Worm (Caenorhabditis elegans) whole organism, L4/young adult: ENCODE results near the gene R160.4.

Experiments
- W03F9.2 ChIP-seq: fragments of 150-350 bp; optimal IDR thresholded peaks from 2 replicates; lab custom pipeline; 2014; ENCODE audit warnings: missing biosample characterization, missing genetic modification characterization
- dao-5 ChIP-seq: sonication (generic microtip); optimal IDR thresholded peaks from 2 replicates; lab custom pipeline; 2016; ENCODE audit warnings: missing genotype, missing genetic modification characterization, moderate library complexity, missing compliant biosample characterization
- him-1 ChIP-seq: sonication (generic microtip); optimal IDR thresholded peaks from 2 replicates; lab custom pipeline; 2016; ENCODE audit warnings: missing genotype, missing genetic modification reagents, missing genetic modification characterization, missing compliant biosample characterization

Gene R160.4

ce11 chrX:4383316-4383936 is 14.7 kb upstream of the R160.4 start, which contains the start of gene lst-2:
lst-2 (minus strand) TSS chrX:4383366.
- TF ChIP-seq him-1 (tag; lab: Kevin White, UChicago), result no peak
- TF ChIP-seq W03F9.2 (tag; lab: Kevin White, UChicago), result no peak
- TF ChIP-seq dao-5 (tag; lab: Kevin White, UChicago), result no peak

- TF ChIP-seq him-1 (tag; lab: Kevin White, UChicago), result no peak
- no peak for TF ChIP-seq dao-5 (tag; lab: Kevin White, UChicago)
- no peak for TF ChIP-seq W03F9.2 (tag; lab: Kevin White, UChicago)
These were observed 9.0 kb upstream of the R160.4 start, which contains the start of gene R160.12 for ce11 chrX:4377689-4378088. R160.12 (minus strand) TSS chrX:4377789.

DNA sequence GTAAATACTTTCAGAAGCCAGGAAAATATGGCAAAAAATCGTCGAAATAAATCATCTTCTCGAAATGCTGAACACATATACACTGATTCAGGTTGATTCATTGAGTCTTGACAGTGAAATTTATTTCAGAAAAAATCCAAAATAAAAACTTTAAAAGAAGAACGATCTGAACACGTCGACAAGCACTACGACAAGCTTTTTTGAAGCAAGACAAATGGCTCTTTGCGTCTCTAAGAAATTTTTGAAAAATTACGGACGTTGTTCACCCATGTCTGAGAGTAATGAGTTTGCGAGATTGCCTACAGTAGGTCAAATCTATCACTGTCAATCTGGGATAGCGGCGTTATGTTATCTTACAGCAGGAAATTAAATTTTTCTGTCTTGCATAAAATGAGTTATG is 8.1 kb upstream of the R160.4 start, which contains the start of gene R160.2:
Gene R160.2 (minus strand): TSS at position 101 of the 400 bp plus-strand sequence.
- TF ChIP-seq him-1 (tag; lab: Kevin White, UChicago) (no peak), W03F9.2 (tag; lab: Kevin White, UChicago) (no peak)

DNA sequence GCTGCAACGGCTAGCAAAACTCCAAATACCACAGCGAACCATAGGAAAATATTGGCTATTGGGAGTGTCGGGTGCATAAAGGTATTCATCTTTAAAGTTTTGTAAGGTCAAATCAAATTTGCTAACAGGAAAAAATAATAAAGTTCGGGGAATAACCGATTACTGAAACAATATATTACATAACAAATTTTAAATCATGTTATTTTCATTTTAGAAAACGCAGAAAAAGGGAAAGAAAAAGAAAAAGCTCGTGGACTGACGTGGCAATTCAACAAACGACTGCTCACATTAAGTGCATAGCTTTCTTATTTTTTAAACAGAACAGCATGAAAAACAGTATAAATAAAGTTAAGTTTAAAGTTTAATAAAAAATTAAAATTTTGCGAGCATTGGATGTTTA is 4.4 kb upstream of the R160.4 start, which contains the start of gene R160.6:
Gene R160.6 (minus strand): TSS at position 101 of the 400 bp plus-strand sequence.
- no peak for TF ChIP-seq W03F9.2 (tag; lab: Kevin White, UChicago)
- TF ChIP-seq dao-5 (tag; lab: Kevin White, UChicago), result no peak
- no peak for TF ChIP-seq him-1 (tag; lab: Kevin White, UChicago)

DNA sequence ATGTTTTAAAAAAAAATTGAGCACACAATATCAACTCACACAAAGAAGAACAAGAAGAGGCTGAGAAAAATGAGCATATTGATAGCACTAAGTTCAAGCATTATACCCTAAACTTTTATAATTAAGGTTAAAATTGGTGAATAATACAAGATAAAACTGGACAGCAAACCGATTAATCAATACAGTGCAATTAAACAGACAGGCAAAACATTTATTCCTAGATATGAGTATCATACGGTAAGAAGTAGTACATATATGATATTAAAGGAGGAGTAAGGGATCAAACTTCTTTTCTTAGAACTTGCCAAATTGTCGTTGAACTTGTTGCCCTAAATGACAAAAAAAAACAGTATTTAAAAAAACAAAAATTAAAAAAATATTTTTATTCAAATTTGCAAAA is 3.3 kb upstream of the R160.4 start, which contains the start of gene R160.14:
Gene R160.14 (minus strand): TSS at position 101 of the 400 bp plus-strand sequence.
- TF ChIP-seq dao-5 (tag; lab: Kevin White, UChicago) (no peak), him-1 (tag; lab: Kevin White, UChicago) (no peak), W03F9.2 (tag; lab: Kevin White, UChicago) (no peak)

DNA sequence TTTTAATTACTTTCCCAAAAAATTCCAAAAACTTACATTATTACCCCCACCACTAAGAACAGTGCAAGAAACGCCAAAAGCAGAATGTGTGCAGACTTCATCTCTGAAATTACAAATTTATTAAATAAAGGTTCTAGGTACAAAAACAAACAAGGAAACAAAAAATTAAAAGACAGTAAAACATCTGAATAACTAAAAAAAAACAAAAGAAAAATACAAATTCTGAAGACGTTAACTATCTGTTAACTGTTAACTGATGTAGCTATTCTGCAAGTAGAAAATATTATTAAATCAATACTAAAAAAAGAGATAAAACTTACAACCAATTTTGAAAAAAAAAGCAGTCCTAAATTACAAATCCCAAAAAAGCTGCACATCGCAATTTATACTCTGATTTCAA is 2.7 kb upstream of the R160.4 start, which contains the start of gene R160.13:
Gene R160.13 (minus strand): TSS at position 101 of the 400 bp plus-strand sequence.
- TF ChIP-seq him-1 (tag; lab: Kevin White, UChicago) (no peak), W03F9.2 (tag; lab: Kevin White, UChicago) (no peak), dao-5 (tag; lab: Kevin White, UChicago) (no peak)

- no peak for TF ChIP-seq W03F9.2 (tag; lab: Kevin White, UChicago)
- TF ChIP-seq him-1 (tag; lab: Kevin White, UChicago), result no peak
- no peak for TF ChIP-seq dao-5 (tag; lab: Kevin White, UChicago)
These were observed 2.1 kb upstream of the R160.4 start, which contains the start of gene R160.5 for ce11 chrX:4370756-4371155. R160.5 (minus strand) TSS chrX:4370856.

- TF ChIP-seq W03F9.2 (tag; lab: Kevin White, UChicago) (no peak), him-1 (tag; lab: Kevin White, UChicago) (no peak), dao-5 (tag; lab: Kevin White, UChicago) (no peak)
These were observed 1.3 kb downstream of the R160.4 start, which contains the start of gene R160.10 for ce11 chrX:4367414-4367813. R160.10 (minus strand) TSS chrX:4367514.

- no peak for TF ChIP-seq him-1 (tag; lab: Kevin White, UChicago)
- TF ChIP-seq dao-5 (tag; lab: Kevin White, UChicago), result no peak
- no peak for TF ChIP-seq W03F9.2 (tag; lab: Kevin White, UChicago)
These were observed 2.5 kb downstream of the R160.4 start, which contains the start of gene R160.3 for ce11 chrX:4366231-4366630. R160.3 (minus strand) TSS chrX:4366331.

ce11 chrX:4364877-4365276 is 3.8 kb downstream of the R160.4 start, which contains the start of gene F14H12.8:
F14H12.8 (minus strand) TSS chrX:4364977.
- TF ChIP-seq dao-5 (tag; lab: Kevin White, UChicago) (no peak), W03F9.2 (tag; lab: Kevin White, UChicago) (no peak), him-1 (tag; lab: Kevin White, UChicago) (no peak)

ce11 chrX:4363200-4363599 is 5.5 kb downstream of the R160.4 start, which contains the start of gene F14H12.17:
F14H12.17 (minus strand) TSS chrX:4363300.
- TF ChIP-seq him-1 (tag; lab: Kevin White, UChicago), result no peak
- no peak for TF ChIP-seq W03F9.2 (tag; lab: Kevin White, UChicago)
- TF ChIP-seq dao-5 (tag; lab: Kevin White, UChicago), result no peak

DNA sequence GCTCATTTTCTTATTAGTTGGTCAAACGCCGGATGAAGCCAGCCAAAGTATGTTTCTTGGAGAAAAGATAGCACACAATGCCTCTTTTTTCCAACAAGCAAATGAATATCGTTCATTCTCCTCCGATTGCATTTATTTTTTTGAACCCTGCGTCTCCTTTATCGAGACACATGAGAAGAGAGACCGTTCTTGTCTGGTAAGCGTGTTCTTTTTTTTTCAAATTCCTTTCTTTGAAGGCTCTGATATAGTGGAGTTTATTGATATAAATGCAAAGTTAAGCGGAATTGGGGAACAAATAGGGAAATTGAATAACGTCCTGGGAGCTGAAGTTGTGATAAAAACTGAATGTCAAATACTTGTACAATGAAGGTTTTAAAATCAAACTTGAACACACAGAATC is 6.2 kb downstream of the R160.4 start, which contains the start of gene F14H12.7:
Gene F14H12.7 (minus strand): TSS at position 101 of the 400 bp plus-strand sequence.
- no peak for TF ChIP-seq W03F9.2 (tag; lab: Kevin White, UChicago)
- TF ChIP-seq dao-5 (tag; lab: Kevin White, UChicago), result no peak
- TF ChIP-seq him-1 (tag; lab: Kevin White, UChicago), result no peak

DNA sequence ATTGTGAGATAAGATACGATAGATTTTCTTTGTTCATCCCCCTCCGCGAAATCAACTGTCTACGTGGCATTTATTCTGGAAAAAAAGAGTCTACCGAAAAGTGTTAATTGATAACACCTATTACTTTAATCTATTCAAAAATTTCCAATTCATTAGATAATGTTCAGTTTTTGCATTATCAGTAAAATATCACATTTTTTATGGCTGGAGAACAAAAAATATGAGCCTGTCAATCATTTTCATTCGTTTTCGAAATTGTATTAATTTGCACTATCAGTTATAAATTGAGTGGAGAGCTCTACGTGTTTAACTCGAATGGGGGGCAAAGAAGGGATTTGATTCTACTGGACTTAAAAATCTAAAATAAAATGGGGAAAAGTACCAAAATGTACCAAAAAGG is 9.7 kb downstream of the R160.4 start:
- TF ChIP-seq him-1 (tag; lab: Kevin White, UChicago) (no peak), dao-5 (tag; lab: Kevin White, UChicago) (no peak), W03F9.2 (tag; lab: Kevin White, UChicago) (no peak)
